Fruit fly (Drosophila melanogaster) Kc167 (cell line): ENCODE measurements around the gene CG43679.

Experiments used
- Myc ChIP-seq: fragments of >200 bp; optimal IDR thresholded peaks from 2 replicates; lab custom pipeline; 2017; ENCODE audit warnings: missing external identifiers
- Sin3A ChIP-seq: fragments of >200 bp; optimal IDR thresholded peaks from 2 replicates; lab custom pipeline; 2018; ENCODE audit warnings: missing external identifiers
- h ChIP-seq: fragments of >200 bp; optimal IDR thresholded peaks from 3 replicates; lab custom pipeline; 2018; ENCODE audit warnings: missing external identifiers
- psq ChIP-seq: fragments of >200 bp; optimal IDR thresholded peaks from 2 replicates; lab custom pipeline; 2017; ENCODE audit warnings: missing external identifiers
- ttk ChIP-seq: sonication (Bioruptor generic); optimal IDR thresholded peaks from 2 replicates; lab custom pipeline; 2017; ENCODE audit warnings: missing external identifiers

- TF ChIP-seq ttk (lab: Kevin White, UChicago) = no peak
- TF ChIP-seq h (lab: Kevin White, UChicago) = no peak
- no peak for TF ChIP-seq psq (lab: Kevin White, UChicago)
- TF ChIP-seq Sin3A = no peak
- TF ChIP-seq Myc (lab: Kevin White, UChicago) = no peak
These were observed 22.5 kb upstream of the CG43679 start for dm6 chr3L:15073680-15074079.
